Worm (Caenorhabditis elegans) whole organism, young adult: ENCODE data around the gene sdz-26.

Source experiments
- B0019.2 ChIP-seq: fragments of 200-800 bp; sonication (Bioruptor generic); conservative IDR thresholded peaks from 2 replicates; pipeline ENCODE4 v1.3.6; 2022; ENCODE audit warnings: missing genetic modification reagents, missing genetic modification characterization, missing compliant biosample characterization
- B0035.1 ChIP-seq: sonication (generic microtip); optimal IDR thresholded peaks from 2 replicates; lab custom pipeline; 2016; ENCODE audit warnings: missing genetic modification characterization, mild to moderate bottlenecking, missing compliant biosample characterization, missing genotype, missing genetic modification reagents
- B0261.1 ChIP-seq: sonication (generic microtip); optimal IDR thresholded peaks from 2 replicates; lab custom pipeline; 2016; ENCODE audit warnings: mild to moderate bottlenecking, missing genetic modification characterization, moderate library complexity, missing compliant biosample characterization
- C06A6.2 ChIP-seq: fragments of 200-800 bp; sonication (Bioruptor generic); conservative IDR thresholded peaks from 2 replicates; pipeline ENCODE4 v1.3.6; 2022; ENCODE audit warnings: missing genetic modification characterization, missing compliant biosample characterization
- F23B12.7 ChIP-seq: sonication (generic microtip); optimal IDR thresholded peaks from 2 replicates; lab custom pipeline; 2017; ENCODE audit warnings: missing genetic modification characterization, mild to moderate bottlenecking, missing compliant biosample characterization, antibody characterized with exemption, moderate library complexity; ENCODE audit not compliant: insufficient read depth
- F33H1.4 ChIP-seq: fragments of 200-800 bp; sonication (Bioruptor generic); IDR thresholded peaks from 2 replicates; pipeline ENCODE4 v1.3.6; 2022; ENCODE audit warnings: missing genetic modification reagents, missing genetic modification characterization, missing compliant biosample characterization
- F37B4.10 ChIP-seq: fragments of 200-800 bp; sonication (Bioruptor generic); IDR thresholded peaks from 2 replicates; pipeline ENCODE4 v1.3.6; 2022; ENCODE audit warnings: missing genetic modification characterization, missing compliant biosample characterization
- F39B2.1 ChIP-seq: fragments of 200-800 bp; sonication (Bioruptor generic); IDR thresholded peaks from 2 replicates; pipeline ENCODE4 v1.3.6; 2022; ENCODE audit warnings: missing genetic modification reagents, missing genetic modification characterization, missing compliant biosample characterization
- F49E8.2 ChIP-seq: sonication (generic microtip); optimal IDR thresholded peaks from 3 replicates; lab custom pipeline; 2017; ENCODE audit warnings: missing genetic modification characterization, mild to moderate bottlenecking, missing compliant biosample characterization, antibody characterized with exemption, moderate library complexity; ENCODE audit not compliant: insufficient read depth
- T26A5.8 ChIP-seq: sonication (generic microtip); optimal IDR thresholded peaks from 2 replicates; lab custom pipeline; 2016; ENCODE audit warnings: missing genetic modification characterization, missing compliant biosample characterization
- Y53F4B.3 ChIP-seq: fragments of 200-800 bp; sonication (Bioruptor generic); IDR thresholded peaks from 2 replicates; pipeline ENCODE4 v1.3.6; 2022; ENCODE audit warnings: missing genetic modification reagents, missing genetic modification characterization, missing compliant biosample characterization
- Y53G8AR.9 ChIP-seq: fragments of 200-800 bp; sonication (Bioruptor generic); conservative IDR thresholded peaks from 2 replicates; pipeline ENCODE4 v1.3.6; 2022; ENCODE audit warnings: missing genetic modification reagents, missing genetic modification characterization, missing compliant biosample characterization
- akir-1 ChIP-seq: fragments of 200-800 bp; sonication (Bioruptor generic); optimal IDR thresholded peaks from 2 replicates; lab custom pipeline; 2018; ENCODE audit warnings: mild to moderate bottlenecking, missing genetic modification characterization, moderate library complexity, missing compliant biosample characterization
- atf-7 ChIP-seq: sonication (generic microtip); optimal IDR thresholded peaks from 2 replicates; lab custom pipeline; 2017; ENCODE audit warnings: mild to moderate bottlenecking, missing genetic modification characterization, missing compliant biosample characterization
- athp-1 ChIP-seq: sonication (generic microtip); optimal IDR thresholded peaks from 2 replicates; lab custom pipeline; 2017; ENCODE audit warnings: mild to moderate bottlenecking, missing genetic modification characterization, missing compliant biosample characterization
- attf-3 ChIP-seq: fragments of 200-800 bp; sonication (Bioruptor generic); conservative IDR thresholded peaks from 2 replicates; pipeline ENCODE4 v1.3.6; 2022; ENCODE audit warnings: missing genetic modification reagents, missing genetic modification characterization, missing compliant biosample characterization
- cebp-1 ChIP-seq, 2 experiments: fragments of 200-800 bp in 1 of 2; sonication (Bioruptor generic) in 1 of 2; sonication (generic microtip) in 1 of 2; IDR thresholded peaks in 1 of 2; optimal IDR thresholded peaks in 1 of 2; 2 replicates each; pipeline versions ENCODE4 v1.3.6 to Lab custom; 2017 to 2022; ENCODE audit warnings: missing compliant biosample characterization in 2 of 2, missing genetic modification characterization in 2 of 2, mild to moderate bottlenecking in 1 of 2, missing genetic modification reagents in 1 of 2, moderate library complexity in 1 of 2
- cebp-2 ChIP-seq: fragments of 200-800 bp; sonication (Bioruptor generic); IDR thresholded peaks from 2 replicates; pipeline ENCODE4 v1.3.6; 2022; ENCODE audit warnings: missing genetic modification characterization, missing compliant biosample characterization
- ceh-100 ChIP-seq: fragments of 200-800 bp; sonication (Bioruptor generic); IDR thresholded peaks from 2 replicates; pipeline ENCODE4 v1.3.6; 2022; ENCODE audit warnings: missing genetic modification reagents, missing genetic modification characterization, missing compliant biosample characterization
- ceh-27 ChIP-seq: fragments of 200-800 bp; sonication (Bioruptor generic); optimal IDR thresholded peaks from 2 replicates; lab custom pipeline; 2018; ENCODE audit warnings: mild to moderate bottlenecking, missing genetic modification characterization, moderate library complexity, missing compliant biosample characterization
- chd-7 ChIP-seq: sonication (generic microtip); optimal IDR thresholded peaks from 2 replicates; lab custom pipeline; 2016; ENCODE audit warnings: mild to moderate bottlenecking, missing genetic modification characterization, moderate library complexity, missing compliant biosample characterization
- dpff-1 ChIP-seq: sonication (generic microtip); optimal IDR thresholded peaks from 2 replicates; lab custom pipeline; 2017; ENCODE audit warnings: mild to moderate bottlenecking, missing genetic modification characterization, missing compliant biosample characterization
- dpl-1 ChIP-seq: fragments of 150-350 bp; optimal IDR thresholded peaks from 2 replicates; lab custom pipeline; 2014; ENCODE audit warnings: missing biosample characterization, missing genetic modification reagents, missing genetic modification characterization
- ets-4 ChIP-seq: fragments of 200-800 bp; sonication (Bioruptor generic); optimal IDR thresholded peaks from 2 replicates; lab custom pipeline; 2018; ENCODE audit warnings: mild to moderate bottlenecking, missing genetic modification characterization, missing compliant biosample characterization
- lin-26 ChIP-seq: fragments of 200-800 bp; sonication (Bioruptor generic); IDR thresholded peaks from 2 replicates; pipeline ENCODE4 v1.3.6; 2022; ENCODE audit warnings: missing genetic modification reagents, missing genetic modification characterization, missing compliant biosample characterization
- lin-54 ChIP-seq: fragments of 200-800 bp; sonication (Bioruptor generic); optimal IDR thresholded peaks from 2 replicates; lab custom pipeline; 2018; ENCODE audit warnings: mild to moderate bottlenecking, missing genetic modification characterization, missing compliant biosample characterization
- lsy-27 ChIP-seq: sonication (generic microtip); optimal IDR thresholded peaks from 2 replicates; lab custom pipeline; 2017; ENCODE audit warnings: missing genetic modification characterization, mild to moderate bottlenecking, missing compliant biosample characterization, antibody characterized with exemption, missing genotype, borderline replicate concordance; ENCODE audit not compliant: insufficient read depth
- madf-6 ChIP-seq: fragments of 200-800 bp; sonication (Bioruptor generic); IDR thresholded peaks from 2 replicates; pipeline ENCODE4 v1.3.6; 2022; ENCODE audit warnings: missing genetic modification reagents, missing genetic modification characterization, missing compliant biosample characterization
- madf-8 ChIP-seq: fragments of 200-800 bp; sonication (Bioruptor generic); conservative IDR thresholded peaks from 2 replicates; pipeline ENCODE4 v1.3.6; 2022; ENCODE audit warnings: missing genetic modification reagents, missing genetic modification characterization, missing compliant biosample characterization
- mel-28 ChIP-seq: sonication (generic microtip); optimal IDR thresholded peaks from 2 replicates; lab custom pipeline; 2016; ENCODE audit warnings: borderline replicate concordance, mild to moderate bottlenecking, missing genetic modification characterization, missing compliant biosample characterization
- mes-4 ChIP-seq: sonication (generic microtip); optimal IDR thresholded peaks from 2 replicates; lab custom pipeline; 2016; ENCODE audit warnings: missing genotype, missing genetic modification characterization, missing compliant biosample characterization
- nfya-1 ChIP-seq: sonication (generic microtip); optimal IDR thresholded peaks from 2 replicates; lab custom pipeline; 2017; ENCODE audit warnings: antibody characterized with exemption, missing compliant biosample characterization, missing genetic modification characterization, borderline replicate concordance; ENCODE audit not compliant: insufficient read depth
- nfyb-1 ChIP-seq: fragments of 200-800 bp; sonication (Bioruptor generic); IDR thresholded peaks from 2 replicates; pipeline ENCODE4 v1.3.6; 2022; ENCODE audit warnings: missing genetic modification reagents, missing genetic modification characterization, missing compliant biosample characterization
- nhr-179 ChIP-seq: sonication (generic microtip); optimal IDR thresholded peaks from 2 replicates; lab custom pipeline; 2016; ENCODE audit warnings: mild to moderate bottlenecking, missing genetic modification characterization, missing compliant biosample characterization
- pha-4 ChIP-seq: fragments of 150-350 bp; sonication (generic microtip); optimal IDR thresholded peaks from 2 replicates; lab custom pipeline; 2014; ENCODE audit warnings: missing biosample characterization, missing genetic modification reagents, missing genetic modification characterization
- rcor-1 ChIP-seq: fragments of 200-800 bp; sonication (Bioruptor generic); IDR thresholded peaks from 2 replicates; pipeline ENCODE4 v1.3.6; 2022; ENCODE audit warnings: missing genetic modification reagents, missing genetic modification characterization, missing compliant biosample characterization
- repo-1 ChIP-seq: sonication (generic microtip); optimal IDR thresholded peaks from 2 replicates; lab custom pipeline; 2017; ENCODE audit warnings: mild to moderate bottlenecking, missing genetic modification characterization, missing compliant biosample characterization
- sdz-38 ChIP-seq: sonication (generic microtip); optimal IDR thresholded peaks from 2 replicates; lab custom pipeline; 2016; ENCODE audit warnings: missing genotype, missing genetic modification characterization, missing compliant biosample characterization
- snpc-1.3 ChIP-seq: sonication (generic microtip); optimal IDR thresholded peaks from 2 replicates; lab custom pipeline; 2017; ENCODE audit warnings: missing genetic modification characterization, mild to moderate bottlenecking, missing compliant biosample characterization, antibody characterized with exemption, moderate library complexity, missing genotype, missing genetic modification reagents; ENCODE audit not compliant: insufficient read depth
- snpc-3.4 ChIP-seq: sonication (generic microtip); optimal IDR thresholded peaks from 2 replicates; lab custom pipeline; 2017; ENCODE audit warnings: missing genetic modification characterization, mild to moderate bottlenecking, missing compliant biosample characterization, antibody characterized with exemption, moderate library complexity, missing genotype, missing genetic modification reagents
- somi-1 ChIP-seq: fragments of 200-800 bp; sonication (Bioruptor generic); optimal IDR thresholded peaks from 2 replicates; lab custom pipeline; 2018; ENCODE audit warnings: mild to moderate bottlenecking, missing genetic modification characterization, missing compliant biosample characterization
- sptf-2 ChIP-seq: fragments of 200-800 bp; sonication (Bioruptor generic); optimal IDR thresholded peaks from 2 replicates; lab custom pipeline; 2018; ENCODE audit warnings: mild to moderate bottlenecking, missing genetic modification characterization, missing compliant biosample characterization
- tbp1 ChIP-seq: fragments of 200-800 bp; sonication (Bioruptor generic); optimal IDR thresholded peaks from 2 replicates; lab custom pipeline; 2018; ENCODE audit warnings: mild to moderate bottlenecking, missing genetic modification characterization, missing compliant biosample characterization
- unc-62 ChIP-seq: fragments of 150-350 bp; optimal IDR thresholded peaks from 2 replicates; lab custom pipeline; 2014; ENCODE audit warnings: missing biosample characterization, missing genetic modification reagents, missing genetic modification characterization
- xnd-1 ChIP-seq: sonication (generic microtip); optimal IDR thresholded peaks from 2 replicates; lab custom pipeline; 2016; ENCODE audit warnings: missing genotype, missing genetic modification reagents, missing genetic modification characterization, missing compliant biosample characterization
- ztf-25 ChIP-seq: fragments of 200-800 bp; sonication (Bioruptor generic); IDR thresholded peaks from 2 replicates; pipeline ENCODE4 v1.3.6; 2022; ENCODE audit warnings: missing genetic modification reagents, missing genetic modification characterization, missing compliant biosample characterization
- ztf-3 ChIP-seq: fragments of 200-800 bp; sonication (Bioruptor generic); optimal IDR thresholded peaks from 2 replicates; lab custom pipeline; 2018; ENCODE audit warnings: mild to moderate bottlenecking, missing genetic modification characterization, missing compliant biosample characterization
- ztf-6 ChIP-seq: fragments of 200-800 bp; sonication (Bioruptor generic); IDR thresholded peaks from 2 replicates; pipeline ENCODE4 v1.3.6; 2022; ENCODE audit warnings: missing genetic modification reagents, missing genetic modification characterization, missing compliant biosample characterization

Gene sdz-26

DNA sequence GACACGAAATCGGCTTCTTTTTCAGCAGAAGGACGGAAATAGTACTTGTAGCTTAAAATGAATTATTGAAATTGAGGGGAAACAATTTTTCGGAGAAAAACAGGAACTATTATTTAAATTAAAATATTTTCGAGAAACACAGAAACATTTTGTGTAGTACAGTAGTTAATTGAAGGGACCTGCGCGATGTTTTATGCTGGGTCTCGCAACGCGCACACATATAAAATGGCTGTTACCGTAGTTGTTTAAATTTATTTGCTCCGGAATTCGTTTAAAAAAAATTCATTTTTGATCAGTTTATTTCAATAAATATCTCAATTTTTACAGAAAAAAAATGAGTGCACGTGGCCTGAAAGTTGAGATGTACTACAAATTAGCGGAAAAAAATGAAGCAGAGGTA lies 29.2 kb downstream of the sdz-26 start, which contains the start of gene dsb-2:
dsb-2 (plus strand) TSS at position 328 of the 400 bp plus-strand sequence.
- TF ChIP-seq F37B4.10 (GFP tag; lab: Robert Waterston, UW) (no peak), somi-1 (GFP tag; lab: Kevin White, UChicago) (no peak), ztf-25 (no peak), xnd-1 (tag; lab: Kevin White, UChicago) (peak; percentile 96), akir-1 (GFP tag; lab: Kevin White, UChicago) (no peak), attf-3 (no peak), ceh-27 (GFP tag; lab: Kevin White, UChicago) (no peak), rcor-1 (GFP tag; lab: Robert Waterston, UW) (no peak), T26A5.8 (tag; lab: Kevin White, UChicago) (no peak), mel-28 (tag; lab: Kevin White, UChicago) (no peak), F33H1.4 (GFP tag; lab: Robert Waterston, UW) (peak; percentile 96), Y53F4B.3 (GFP tag; lab: Robert Waterston, UW) (no peak), tbp1 (GFP tag; lab: Kevin White, UChicago) (peak; percentile 42), F23B12.7 (tag; lab: Kevin White, UChicago) (no peak), snpc-1.3 (tag; lab: Kevin White, UChicago) (peak; percentile 16), madf-6 (peak; percentile 97), repo-1 (no peak), cebp-2 (GFP tag; lab: Robert Waterston, UW) (no peak), chd-7 (tag; lab: Kevin White, UChicago) (no peak), dpff-1 (tag; lab: Kevin White, UChicago) (no peak), lin-26 (no peak), sdz-38 (tag; lab: Kevin White, UChicago) (no peak), C06A6.2 (no peak), ceh-100 (peak; percentile 20; the same call in 1 of the 2 replicates), F39B2.1 (GFP tag; lab: Robert Waterston, UW) (no peak), B0035.1 (tag; lab: Kevin White, UChicago) (no peak), B0019.2 (GFP tag; lab: Robert Waterston, UW) (no peak), nfyb-1 (GFP tag; lab: Robert Waterston, UW) (no peak), dpl-1 (peak; percentile 29), lin-54 (GFP tag; lab: Kevin White, UChicago) (peak; percentile 84), B0261.1 (no peak), unc-62 (no peak), ztf-6 (no peak), lsy-27 (tag; lab: Kevin White, UChicago) (no peak), nhr-179 (tag; lab: Kevin White, UChicago) (no peak), ets-4 (GFP tag; lab: Kevin White, UChicago) (no peak), snpc-3.4 (tag; lab: Kevin White, UChicago) (peak; percentile 29), cebp-1 (GFP tag; IDR thresholded peaks at IDR 0.05; lab: Robert Waterston, UW) (no peak), cebp-1 (tag; optimal IDR thresholded peaks at IDR 0.05; lab: Kevin White, UChicago) (no peak), F49E8.2 (tag; lab: Kevin White, UChicago) (peak; percentile 67), mes-4 (no peak), pha-4 (tag; lab: Kevin White, UChicago) (no peak), Y53G8AR.9 (no peak), atf-7 (tag; lab: Kevin White, UChicago) (no peak), sptf-2 (GFP tag; lab: Kevin White, UChicago) (no peak), nfya-1 (tag; lab: Kevin White, UChicago) (no peak), athp-1 (tag; lab: Kevin White, UChicago) (peak; percentile 19), ztf-3 (no peak), madf-8 (GFP tag; lab: Robert Waterston, UW) (peak; percentile 89)
